Fruit fly (Drosophila melanogaster): ENCODE measurements around the gene CG18814.

The CG18814 gene

dm6 chr3L:16408609-16409439, 39.2 kb downstream of the CG18814 start (continued):
- no peak for TF ChIP-seq sug (tag; optimal IDR thresholded peaks at IDR 0.05)
- peak; percentile 89 for TF ChIP-seq CG14710 (tag; optimal IDR thresholded peaks at IDR 0.05)
- TF ChIP-seq Ssrp (tag; optimal IDR thresholded peaks at IDR 0.05) = no peak
- TF ChIP-seq Ravus (GFP tag; IDR thresholded peaks at IDR 0.05) = no peak
- TF ChIP-seq amos (GFP tag; IDR thresholded peaks at IDR 0.05; ENCODE audit: partially characterized antibody) = no peak
- TF ChIP-seq grn (GFP tag; optimal IDR thresholded peaks at IDR 0.05) = no peak
- no peak for TF ChIP-seq Hand (GFP tag; optimal IDR thresholded peaks at IDR 0.05)
- no peak for TF ChIP-seq bigmax (GFP tag; optimal IDR thresholded peaks at IDR 0.05)
- TF ChIP-seq trh (GFP tag; optimal IDR thresholded peaks at IDR 0.05) = no peak
- no peak for TF ChIP-seq CG9609 (GFP tag; optimal IDR thresholded peaks at IDR 0.05)
- TF ChIP-seq NC2α (GFP tag; optimal IDR thresholded peaks at IDR 0.05) = peak; percentile 39
- no peak for TF ChIP-seq ash1 (GFP tag; optimal IDR thresholded peaks at IDR 0.05)
- peak; percentile 57 for TF ChIP-seq Dp (GFP tag; optimal IDR thresholded peaks at IDR 0.05)
- peak; percentile 53; the same call in 1 of the 3 replicates for TF ChIP-seq ci (GFP tag; IDR thresholded peaks at IDR 0.05)
- TF ChIP-seq insv (GFP tag; optimal IDR thresholded peaks at IDR 0.05) = no peak
- peak; percentile 57 for TF ChIP-seq nom (GFP tag; optimal IDR thresholded peaks at IDR 0.05)
- no peak for TF ChIP-seq Hsf (GFP tag; optimal IDR thresholded peaks at IDR 0.05)
- TF ChIP-seq pzg (GFP tag; optimal IDR thresholded peaks at IDR 0.05) = no peak
- peak; percentile 41 for TF ChIP-seq Camta (GFP tag; optimal IDR thresholded peaks at IDR 0.05)
- peak; percentile 88 for TF ChIP-seq Kr (GFP tag; optimal IDR thresholded peaks at IDR 0.05)
- TF ChIP-seq Gug (GFP tag; IDR thresholded peaks at IDR 0.05) = no peak; the same call in 3 of the 4 replicates
- no peak for TF ChIP-seq CG5953 (GFP tag; IDR thresholded peaks at IDR 0.05)
- peak; percentile 69; the same call in 2 of the 3 replicates for TF ChIP-seq otp (GFP tag; IDR thresholded peaks at IDR 0.05)
- peak; percentile 59 for TF ChIP-seq CG12942 (GFP tag; optimal IDR thresholded peaks at IDR 0.05)
- no peak for TF ChIP-seq cwo (GFP tag; optimal IDR thresholded peaks at IDR 0.05)
- no peak for TF ChIP-seq run (tag; optimal IDR thresholded peaks at IDR 0.05)
- peak; percentile 38; the same call in 1 of the 2 replicates for TF ChIP-seq CG1024 (GFP tag; IDR thresholded peaks at IDR 0.05)
- no peak for TF ChIP-seq ab (GFP tag; optimal IDR thresholded peaks at IDR 0.05)
- 0 out of 3 replicates have a peak, but pooled peaks have one; percentile 33 for TF ChIP-seq ken (GFP tag; IDR thresholded peaks at IDR 0.05)
- TF ChIP-seq CG7745 (tag; optimal IDR thresholded peaks at IDR 0.05) = peak; percentile 78
- no peak for TF ChIP-seq CG2120 (GFP tag; optimal IDR thresholded peaks at IDR 0.05)
- TF ChIP-seq nerfin-1 (tag; optimal IDR thresholded peaks at IDR 0.05) = peak; percentile 46
- no peak for TF ChIP-seq CG1832 (GFP tag; optimal IDR thresholded peaks at IDR 0.05)
- 0 out of 2 replicates have a peak, but pooled peaks have one; percentile 33 for TF ChIP-seq ranshi (GFP tag; IDR thresholded peaks at IDR 0.05)
- TF ChIP-seq CG10462 (GFP tag; optimal IDR thresholded peaks at IDR 0.05) = peak; percentile 25
- TF ChIP-seq scrt (GFP tag; optimal IDR thresholded peaks at IDR 0.05) = no peak
- TF ChIP-seq Pdp1 (GFP tag; optimal IDR thresholded peaks at IDR 0.05) = peak; percentile 4 to 48
- TF ChIP-seq Trl (optimal IDR thresholded peaks at IDR 0.05) = peak; percentile 58 to 63
- TF ChIP-seq Trl (GFP tag; optimal IDR thresholded peaks at IDR 0.05) = peak; percentile 27
- TF ChIP-seq Xbp1 (GFP tag; optimal IDR thresholded peaks at IDR 0.05) = no peak
- peak; percentile 34 for TF ChIP-seq Max (GFP tag; optimal IDR thresholded peaks at IDR 0.05)

All from whole organism, embryonic.